Worm (Caenorhabditis elegans): Measurements from ENCODE around the gene duo-1.
"Not testable (repeated sequence)": the region's sequence is repeated elsewhere in the genome, so short reads cannot be mapped to it uniquely, and the experiment has no call there.

Gene duo-1

ce11 chrV:11554260-11554659 is at the start of gene duo-1:
Gene duo-1, plus strand, starts transcription at chrV:11554630.
- TF ChIP-seq skn-1 (tag; optimal IDR thresholded peaks at IDR 0.05) (no peak), unc-130 (GFP tag; optimal IDR thresholded peaks at IDR 0.05) (peak; percentile 46), snpc-4 (tag; optimal IDR thresholded peaks at IDR 0.05) (no peak), vab-7 (GFP tag; IDR thresholded peaks at IDR 0.05) (no peak), D1046.2 (GFP tag; IDR thresholded peaks at IDR 0.05) (no peak), Y5F2A.4 (GFP tag; optimal IDR thresholded peaks at IDR 0.05) (no peak), spr-3 (GFP tag; optimal IDR thresholded peaks at IDR 0.05) (no peak)

ce11 chrV:11504853-11505397 is 49.5 kb upstream of the duo-1 start, which contains the start of the genes C55A6.1 and C55A6.10:
Gene C55A6.1, minus strand, starts transcription at chrV:11504968.
Gene C55A6.10, plus strand, starts transcription at chrV:11505347.
- TF ChIP-seq lim-7 (GFP tag; IDR thresholded peaks at IDR 0.05) (peak; percentile 12), tra-1 (GFP tag; IDR thresholded peaks at IDR 0.05) (0 out of 2 replicates have a peak, but pooled peaks have one; percentile 55), dpl-1 (GFP tag; optimal IDR thresholded peaks at IDR 0.05) (peak; percentile 44), php-3 (GFP tag; IDR thresholded peaks at IDR 0.05) (peak; percentile 53; the same call in 1 of the 2 replicates), lin-38 (GFP tag; IDR thresholded peaks at IDR 0.05) (peak; percentile 87), nhr-42 (GFP tag; IDR thresholded peaks at IDR 0.05) (peak; percentile 76), R02D3.7 (tag; optimal IDR thresholded peaks at IDR 0.05) (peak; percentile 5), dve-1 (tag; optimal IDR thresholded peaks at IDR 0.05; ENCODE audit: insufficient read depth) (peak; percentile 56), nhr-102 (tag; optimal IDR thresholded peaks at IDR 0.05) (peak; percentile 50), pha-4 (GFP tag; IDR thresholded peaks at IDR 0.05) (peak; percentile 88), rbr-2 (tag; optimal IDR thresholded peaks at IDR 0.05) (peak; percentile 81), ceh-20 (GFP tag; IDR thresholded peaks at IDR 0.05) (peak; percentile 69), mxl-3 (GFP tag; optimal IDR thresholded peaks at IDR 0.05) (peak; percentile 41), dmd-9 (GFP tag; IDR thresholded peaks at IDR 0.05) (peak; percentile 67; the same call in 1 of the 2 replicates), ctbp-1 (GFP tag; IDR thresholded peaks at IDR 0.05) (peak; percentile 95), dmd-6 (GFP tag; IDR thresholded peaks at IDR 0.05) (peak; percentile 79), hlh-30 (tag; optimal IDR thresholded peaks at IDR 0.05; ENCODE audit: insufficient read depth) (peak; percentile 49), lsy-2 (tag; optimal IDR thresholded peaks at IDR 0.05) (peak; percentile 31 to 81), ZK337.2 (GFP tag; IDR thresholded peaks at IDR 0.05) (0 out of 2 replicates have a peak, but pooled peaks have one; percentile 11), snpc-1.2 (GFP tag; IDR thresholded peaks at IDR 0.05) (peak; percentile 78), set-16 (GFP tag; IDR thresholded peaks at IDR 0.05) (peak; percentile 54; the same call in 1 of the 2 replicates), nhr-28 (tag; optimal IDR thresholded peaks at IDR 0.05) (peak; percentile 12), daf-19 (GFP tag; conservative IDR thresholded peaks at IDR 0.05) (0 out of 2 replicates have a peak, but pooled peaks have one; percentile 38), T26A8.4 (GFP tag; IDR thresholded peaks at IDR 0.05) (peak; percentile 68), nhr-25 (tag; optimal IDR thresholded peaks at IDR 0.05; ENCODE audit: borderline replicate concordance, insufficient read depth) (peak; percentile 26), mdl-1 (tag; optimal IDR thresholded peaks at IDR 0.05) (peak in 1 of 2 experiments; percentile 52), vab-7 (GFP tag; IDR thresholded peaks at IDR 0.05) (peak; percentile 70; the same call in 1 of the 2 replicates), F37D6.2 (tag; optimal IDR thresholded peaks at IDR 0.05) (peak; percentile 63), mep-1 (tag; optimal IDR thresholded peaks at IDR 0.05) (peak; percentile 88), Y48G9A.11 (GFP tag; IDR thresholded peaks at IDR 0.05) (0 out of 2 replicates have a peak, but pooled peaks have one; percentile 54), T20F7.1 (GFP tag; optimal IDR thresholded peaks at IDR 0.05) (peak; percentile 36), egl-43 (GFP tag; IDR thresholded peaks at IDR 0.05) (peak; percentile 78; the same call in 1 of the 2 replicates), mes-2 (tag; optimal IDR thresholded peaks at IDR 0.05; ENCODE audit: poor library complexity, severe bottlenecking) (peak; percentile 89), nhr-48 (tag; optimal IDR thresholded peaks at IDR 0.05) (peak; percentile 64), hmg-1.1 (GFP tag; IDR thresholded peaks at IDR 0.05) (peak; percentile 91), lin-13 (GFP tag; optimal IDR thresholded peaks at IDR 0.05) (peak; percentile 42), hlh-11 (tag; optimal IDR thresholded peaks at IDR 0.05) (peak; percentile 61), daf-16 (tag; optimal IDR thresholded peaks at IDR 0.05) (peak; percentile 51), lin-29 (GFP tag; IDR thresholded peaks at IDR 0.05) (0 out of 2 replicates have a peak, but pooled peaks have one; percentile 41)
- not testable (repeated sequence) for TF ChIP-seq pha-4 (tag; optimal IDR thresholded peaks at IDR 0.05); daf-16 (GFP tag; optimal IDR thresholded peaks at IDR 0.05)
